Worm (Caenorhabditis elegans) whole organism, L3 larva: Measurements from ENCODE around the gene C06G1.1.

Experiments used
- R02D3.7 ChIP-seq: fragments of 150-350 bp; optimal IDR thresholded peaks from 2 replicates; lab custom pipeline; 2014; ENCODE audit warnings: missing biosample characterization, missing genetic modification characterization
- ZK546.5 ChIP-seq: sonication (generic microtip); optimal IDR thresholded peaks from 2 replicates; lab custom pipeline; 2017; ENCODE audit warnings: missing biosample characterization, missing genetic modification characterization
- aly-2 ChIP-seq: fragments of 150-350 bp; optimal IDR thresholded peaks from 2 replicates; lab custom pipeline; 2014; ENCODE audit warnings: missing biosample characterization, missing genetic modification characterization
- ama-1 ChIP-seq: fragments of 150-350 bp; optimal IDR thresholded peaks from 2 replicates; lab custom pipeline; 2018
- ceh-16 ChIP-seq: sonication (generic microtip); optimal IDR thresholded peaks from 2 replicates; lab custom pipeline; 2017; ENCODE audit warnings: missing biosample characterization, missing genetic modification characterization
- ceh-28 ChIP-seq: fragments of 150-350 bp; optimal IDR thresholded peaks from 2 replicates; lab custom pipeline; 2014; ENCODE audit warnings: missing biosample characterization, missing genetic modification reagents, missing genetic modification characterization
- ceh-82 ChIP-seq: fragments of 150-350 bp; optimal IDR thresholded peaks from 2 replicates; lab custom pipeline; 2014; ENCODE audit warnings: missing biosample characterization, missing genetic modification characterization
- ceh-9 ChIP-seq: sonication (generic microtip); optimal IDR thresholded peaks from 2 replicates; lab custom pipeline; 2018; ENCODE audit warnings: missing biosample characterization, missing genetic modification characterization
- daf-12 ChIP-seq: fragments of 150-350 bp; optimal IDR thresholded peaks from 2 replicates; lab custom pipeline; 2014; ENCODE audit warnings: missing biosample characterization, missing genetic modification reagents, missing genetic modification characterization
- egl-27 ChIP-seq: sonication (generic microtip); optimal IDR thresholded peaks from 4 replicates; lab custom pipeline; 2017; ENCODE audit warnings: missing biosample characterization, missing genetic modification reagents, missing genetic modification characterization
- egl-5 ChIP-seq: fragments of 150-350 bp; optimal IDR thresholded peaks from 2 replicates; lab custom pipeline; 2017; ENCODE audit warnings: missing biosample characterization, missing genetic modification reagents, missing genetic modification characterization, inconsistent platforms
- elt-1 ChIP-seq: fragments of 150-350 bp; optimal IDR thresholded peaks from 2 replicates; lab custom pipeline; 2014; ENCODE audit warnings: missing biosample characterization, missing genetic modification characterization
- elt-2 ChIP-seq: sonication (generic microtip); optimal IDR thresholded peaks from 2 replicates; lab custom pipeline; 2016; ENCODE audit warnings: missing genetic modification reagents, mild to moderate bottlenecking, missing genetic modification characterization, missing compliant biosample characterization
- elt-3 ChIP-seq, 3 experiments: fragments of 150-350 bp in 1 of 3; sonication (generic microtip) in 2 of 3; optimal IDR thresholded peaks; 2 replicates in 2 of 3; 4 replicates in 1 of 3; lab custom pipeline; 2014 to 2017; ENCODE audit warnings: missing biosample characterization in 3 of 3, missing genetic modification characterization in 3 of 3
- eor-1 ChIP-seq, 2 experiments: fragments of 150-350 bp; optimal IDR thresholded peaks; 2 replicates each; lab custom pipeline; 2014 to 2018; ENCODE audit warnings: missing biosample characterization in 2 of 2, missing genetic modification characterization in 2 of 2
- fkh-10 ChIP-seq: sonication (generic microtip); optimal IDR thresholded peaks from 2 replicates; lab custom pipeline; 2017; ENCODE audit warnings: missing biosample characterization, missing genetic modification reagents, missing genetic modification characterization
- fkh-2 ChIP-seq: fragments of 150-350 bp; optimal IDR thresholded peaks from 2 replicates; lab custom pipeline; 2014; ENCODE audit warnings: missing biosample characterization, missing genetic modification reagents, missing genetic modification characterization
- fos-1 ChIP-seq: fragments of 150-350 bp; optimal IDR thresholded peaks from 2 replicates; lab custom pipeline; 2014; ENCODE audit warnings: missing biosample characterization, missing genetic modification characterization
- hmg-11 ChIP-seq: sonication (generic microtip); optimal IDR thresholded peaks from 2 replicates; lab custom pipeline; 2016; ENCODE audit warnings: missing genetic modification characterization, missing compliant biosample characterization
- jun-1 ChIP-seq: fragments of 150-350 bp; optimal IDR thresholded peaks from 2 replicates; lab custom pipeline; 2014; ENCODE audit warnings: missing biosample characterization, missing genetic modification reagents, missing genetic modification characterization
- lin-15B ChIP-seq: fragments of 150-350 bp; optimal IDR thresholded peaks from 2 replicates; lab custom pipeline; 2014; ENCODE audit warnings: missing biosample characterization, missing genetic modification characterization
- lin-39 ChIP-seq: fragments of 150-350 bp; optimal IDR thresholded peaks from 2 replicates; lab custom pipeline; 2018; ENCODE audit warnings: missing biosample characterization, missing genetic modification reagents, missing genetic modification characterization
- lsy-12 ChIP-seq: sonication (generic microtip); optimal IDR thresholded peaks from 2 replicates; lab custom pipeline; 2016; ENCODE audit warnings: mild to moderate bottlenecking, missing genetic modification characterization, missing compliant biosample characterization
- mdl-1 ChIP-seq: fragments of 150-350 bp; optimal IDR thresholded peaks from 2 replicates; lab custom pipeline; 2014; ENCODE audit warnings: missing biosample characterization, missing genetic modification characterization
- mml-1 ChIP-seq: fragments of 150-350 bp; sonication (generic microtip); optimal IDR thresholded peaks from 3 replicates; lab custom pipeline; 2014; ENCODE audit warnings: missing biosample characterization, missing genetic modification characterization
- nfya-1 ChIP-seq: sonication (generic microtip); optimal IDR thresholded peaks from 2 replicates; lab custom pipeline; 2017; ENCODE audit warnings: missing genetic modification characterization, mild to moderate bottlenecking, missing compliant biosample characterization, antibody characterized with exemption, moderate library complexity; ENCODE audit not compliant: insufficient read depth
- nhr-12 ChIP-seq: fragments of 150-350 bp; optimal IDR thresholded peaks from 2 replicates; lab custom pipeline; 2014; ENCODE audit warnings: missing biosample characterization, missing genetic modification characterization
- nhr-23 ChIP-seq: fragments of 150-350 bp; optimal IDR thresholded peaks from 2 replicates; lab custom pipeline; 2014; ENCODE audit warnings: missing biosample characterization, missing genetic modification reagents, missing genetic modification characterization
- nhr-237 ChIP-seq: fragments of 150-350 bp; optimal IDR thresholded peaks from 2 replicates; lab custom pipeline; 2014; ENCODE audit warnings: missing biosample characterization, missing genetic modification characterization
- nhr-25 ChIP-seq: sonication (generic microtip); optimal IDR thresholded peaks from 2 replicates; lab custom pipeline; 2017; ENCODE audit warnings: missing biosample characterization, missing genetic modification characterization
- nhr-28 ChIP-seq: fragments of 150-350 bp; optimal IDR thresholded peaks from 2 replicates; lab custom pipeline; 2014; ENCODE audit warnings: missing biosample characterization, missing genetic modification characterization
- nhr-43 ChIP-seq: sonication (generic microtip); optimal IDR thresholded peaks from 2 replicates; lab custom pipeline; 2016; ENCODE audit warnings: mild to moderate bottlenecking, missing genetic modification characterization, missing compliant biosample characterization; ENCODE audit not compliant: poor library complexity, severe bottlenecking
- nhr-67 ChIP-seq: fragments of 150-350 bp; optimal IDR thresholded peaks from 2 replicates; lab custom pipeline; 2014; ENCODE audit warnings: missing biosample characterization, missing genetic modification characterization
- nhr-76 ChIP-seq: fragments of 150-350 bp; sonication (generic microtip); optimal IDR thresholded peaks from 5 replicates; lab custom pipeline; 2014; ENCODE audit warnings: missing biosample characterization, missing genetic modification characterization
- nhr-77 ChIP-seq: fragments of 150-350 bp; optimal IDR thresholded peaks from 2 replicates; lab custom pipeline; 2014; ENCODE audit warnings: missing biosample characterization, missing genetic modification characterization
- pha-4 ChIP-seq: fragments of 150-350 bp; optimal IDR thresholded peaks from 2 replicates; lab custom pipeline; 2014; ENCODE audit warnings: missing biosample characterization, missing genetic modification reagents, missing genetic modification characterization
- pqm-1 ChIP-seq: fragments of 150-350 bp; optimal IDR thresholded peaks from 2 replicates; lab custom pipeline; 2017; ENCODE audit warnings: missing biosample characterization, missing genetic modification characterization, inconsistent platforms
- skn-1 ChIP-seq: fragments of 150-350 bp; optimal IDR thresholded peaks from 2 replicates; lab custom pipeline; 2014; ENCODE audit warnings: missing biosample characterization, missing genetic modification characterization
- snpc-4 ChIP-seq: fragments of 150-350 bp; optimal IDR thresholded peaks from 2 replicates; lab custom pipeline; 2014; ENCODE audit warnings: missing biosample characterization, missing genetic modification characterization
- tbx-2 ChIP-seq: sonication (generic microtip); optimal IDR thresholded peaks from 2 replicates; lab custom pipeline; 2016; ENCODE audit warnings: mild to moderate bottlenecking, missing genetic modification characterization, missing compliant biosample characterization
- unc-39 ChIP-seq: sonication (generic microtip); optimal IDR thresholded peaks from 4 replicates; lab custom pipeline; 2017; ENCODE audit warnings: missing biosample characterization, missing genetic modification characterization
- unc-62 ChIP-seq: fragments of 150-350 bp; sonication (generic microtip); optimal IDR thresholded peaks from 4 replicates; lab custom pipeline; 2014; ENCODE audit warnings: missing biosample characterization, missing genetic modification reagents, missing genetic modification characterization
- zag-1 ChIP-seq: fragments of 150-350 bp; optimal IDR thresholded peaks from 2 replicates; lab custom pipeline; 2014; ENCODE audit warnings: missing biosample characterization, missing genetic modification characterization
- ztf-11 ChIP-seq: fragments of 150-350 bp; optimal IDR thresholded peaks from 2 replicates; lab custom pipeline; 2014; ENCODE audit warnings: missing biosample characterization, missing genetic modification characterization
- ztf-4 ChIP-seq: fragments of 150-350 bp; optimal IDR thresholded peaks from 2 replicates; lab custom pipeline; 2014; ENCODE audit warnings: missing biosample characterization, missing genetic modification characterization

Gene C06G1.1

DNA sequence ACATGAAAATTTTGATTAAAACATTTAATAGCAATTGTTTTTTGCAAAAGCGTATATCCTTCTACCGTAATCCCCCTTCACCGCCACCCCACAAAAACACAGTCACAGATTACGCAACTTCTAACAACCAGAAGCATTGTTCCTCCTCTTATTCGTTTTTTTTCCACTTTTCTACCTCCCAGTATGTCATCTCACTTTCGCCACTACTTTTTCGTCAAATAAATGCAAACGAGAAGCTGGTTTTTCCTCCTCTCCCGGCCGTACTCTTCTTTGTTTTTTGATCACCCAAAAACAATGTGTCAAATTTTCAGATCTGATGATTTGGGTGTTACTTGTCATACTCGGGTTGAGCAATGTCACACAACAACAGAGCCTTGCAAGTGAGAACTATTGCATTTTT lies at the start of gene C06G1.1:
TSS of gene C06G1.1 (plus strand) at position 301 of the 400 bp plus-strand sequence.
- TF ChIP-seq fkh-2 (no peak), lsy-12 (tag; lab: Kevin White, UChicago) (no peak), egl-5 (tag; lab: Kevin White, UChicago) (no peak), fos-1 (no peak), nhr-43 (tag; lab: Kevin White, UChicago) (no peak), ZK546.5 (tag; lab: Kevin White, UChicago) (no peak), mdl-1 (no peak), snpc-4 (tag; lab: Kevin White, UChicago) (no peak), mml-1 (no peak), aly-2 (no peak), ztf-4 (no peak), nfya-1 (no peak), nhr-77 (no peak), nhr-237 (tag; lab: Kevin White, UChicago) (no peak), zag-1 (tag; lab: Kevin White, UChicago) (no peak)

DNA sequence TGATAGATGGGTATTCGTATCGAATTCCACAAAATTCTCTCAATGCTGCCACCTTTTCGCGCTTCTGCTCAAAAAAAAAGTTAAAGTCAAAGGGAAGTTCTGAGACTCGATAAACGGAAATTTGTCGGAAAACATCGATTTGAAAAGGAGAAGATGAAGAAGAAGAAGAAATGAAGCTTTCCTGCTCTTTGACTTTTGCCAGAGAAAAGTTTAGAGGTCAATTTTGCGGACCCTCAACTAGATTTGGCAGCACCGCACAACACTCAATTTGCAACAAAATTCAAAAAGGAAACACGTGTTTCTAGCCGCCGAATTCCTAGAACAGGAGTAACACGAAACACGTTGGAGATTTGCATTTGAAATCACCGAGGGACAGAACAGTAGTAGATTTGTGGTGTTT lies 45.0 kb upstream of the C06G1.1 start:
- TF ChIP-seq nfya-1 = no peak
- TF ChIP-seq fkh-10 (GFP tag; lab: Kevin White, UChicago) = peak; percentile 82
- TF ChIP-seq, all 47 proteins: peak for 1

DNA sequence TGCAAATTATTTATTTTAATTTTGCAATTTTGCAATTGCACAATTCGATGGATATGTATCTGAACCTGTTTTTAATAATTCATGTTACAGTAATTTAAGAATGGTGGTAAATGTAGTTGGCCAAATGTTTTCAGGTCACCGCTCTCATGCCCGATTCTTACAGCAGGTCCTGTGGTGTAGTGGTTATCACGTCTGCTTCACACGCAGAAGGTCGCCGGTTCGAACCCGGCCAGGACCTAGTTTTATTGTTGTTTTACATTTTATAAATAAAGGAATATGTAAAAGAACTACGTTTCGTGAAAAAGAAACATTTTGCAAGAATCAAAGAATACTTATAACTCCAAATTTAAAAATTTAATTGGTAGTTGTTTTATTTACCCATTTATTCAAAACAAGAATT lies 42.9 kb upstream of the C06G1.1 start:
- TF ChIP-seq fos-1 (no peak), ZK546.5 (tag; lab: Kevin White, UChicago) (no peak), ceh-16 (tag; lab: Kevin White, UChicago) (no peak), fkh-2 (no peak), snpc-4 (tag; lab: Kevin White, UChicago) (no peak), R02D3.7 (tag; lab: Kevin White, UChicago) (no peak), nhr-77 (no peak), elt-2 (tag; lab: Kevin White, UChicago) (no peak), lsy-12 (tag; lab: Kevin White, UChicago) (no peak), lin-15B (tag; lab: Kevin White, UChicago) (no peak), nhr-67 (tag; lab: Kevin White, UChicago) (no peak), nhr-12 (tag; lab: Kevin White, UChicago) (no peak)

DNA sequence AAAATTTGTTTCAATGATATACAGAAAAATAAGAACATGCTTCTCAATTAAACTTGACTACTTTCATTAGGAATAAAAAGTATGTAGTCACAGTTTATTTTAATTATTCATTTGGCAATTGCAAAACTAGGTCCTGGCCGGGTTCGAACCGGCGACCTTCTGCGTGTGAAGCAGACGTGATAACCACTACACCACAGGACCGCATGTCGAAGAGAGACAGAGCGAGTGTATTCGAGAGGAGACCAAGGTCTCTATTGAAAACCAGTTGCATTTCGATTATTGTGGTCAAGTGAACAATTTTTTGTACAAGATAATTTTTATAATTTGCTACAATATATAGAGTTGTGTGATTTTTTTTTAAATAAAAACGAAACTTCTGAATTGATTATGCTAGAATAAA lies 42.3 kb upstream of the C06G1.1 start:
- TF ChIP-seq snpc-4 (tag; lab: Kevin White, UChicago) = no peak
- no peak for TF ChIP-seq R02D3.7 (tag; lab: Kevin White, UChicago)
- peak; percentile 36 for TF ChIP-seq pqm-1 (tag; lab: Kevin White, UChicago)
- TF ChIP-seq egl-27 (tag; lab: Kevin White, UChicago) = peak; percentile 33
- no peak for TF ChIP-seq lin-15B (tag; lab: Kevin White, UChicago)
- TF ChIP-seq unc-39 (tag; lab: Kevin White, UChicago) = no peak
- no peak for TF ChIP-seq nhr-28
- no peak for TF ChIP-seq fkh-2
- peak; percentile 80 for TF ChIP-seq lin-39 (tag; lab: Kevin White, UChicago)
- no peak for TF ChIP-seq elt-1
- peak; percentile 38 for TF ChIP-seq ztf-4
- TF ChIP-seq zag-1 (tag; lab: Kevin White, UChicago) = no peak
- peak; percentile 47 for TF ChIP-seq nhr-23
- TF ChIP-seq elt-3 (tag; optimal IDR thresholded peaks at IDR 0.05; lab: Kevin White, UChicago) = no peak
- peak; percentile 38 for TF ChIP-seq elt-2 (tag; lab: Kevin White, UChicago)
- TF ChIP-seq ceh-28 (tag; lab: Kevin White, UChicago) = no peak
- TF ChIP-seq aly-2 = no peak
- peak; percentile 56 for TF ChIP-seq pha-4 (tag; lab: Kevin White, UChicago)
- TF ChIP-seq nhr-77 = no peak
- TF ChIP-seq ama-1 (lab: Kevin White, UChicago) = no peak
- no peak for TF ChIP-seq nhr-12 (tag; lab: Kevin White, UChicago)
- TF ChIP-seq lsy-12 (tag; lab: Kevin White, UChicago) = peak; percentile 59
- peak; percentile 79 for TF ChIP-seq nhr-43 (tag; lab: Kevin White, UChicago)
- peak; percentile 73 for TF ChIP-seq tbx-2
- no peak for TF ChIP-seq nhr-67 (tag; lab: Kevin White, UChicago)
- no peak for TF ChIP-seq unc-62 (GFP tag; lab: Kevin White, UChicago)
- no peak for TF ChIP-seq eor-1 (tag; optimal IDR thresholded peaks at IDR 0.05; lab: Kevin White, UChicago)
- TF ChIP-seq fos-1 = no peak
- peak; percentile 63 for TF ChIP-seq nhr-25 (tag; lab: Kevin White, UChicago)
- TF ChIP-seq jun-1 (tag; lab: Kevin White, UChicago) = no peak
- no peak for TF ChIP-seq ZK546.5 (tag; lab: Kevin White, UChicago)
- no peak for TF ChIP-seq ceh-9 (tag; lab: Kevin White, UChicago)
- TF ChIP-seq mml-1 = no peak
- TF ChIP-seq fkh-10 (GFP tag; lab: Kevin White, UChicago) = no peak
- no peak for TF ChIP-seq daf-12
- peak; percentile 56 for TF ChIP-seq nfya-1
- no peak for TF ChIP-seq ztf-11 (tag; lab: Kevin White, UChicago)
- TF ChIP-seq hmg-11 (tag; lab: Kevin White, UChicago) = peak; percentile 84
- TF ChIP-seq skn-1 (tag; lab: Kevin White, UChicago) = peak; percentile 40
- TF ChIP-seq mdl-1 = no peak
- TF ChIP-seq egl-5 (tag; lab: Kevin White, UChicago) = peak; percentile 29
- TF ChIP-seq ceh-16 (tag; lab: Kevin White, UChicago) = no peak
- TF ChIP-seq ceh-82 = no peak
- no peak for TF ChIP-seq nhr-76 (tag; lab: Kevin White, UChicago)
